Worm (Caenorhabditis elegans) whole organism, L2 larva: Measurements from ENCODE around the gene lnp-1.

ENCODE experiments used
- C34F6.9 ChIP-seq: fragments of 150-350 bp; optimal IDR thresholded peaks from 2 replicates; lab custom pipeline; 2014; ENCODE audit warnings: missing biosample characterization, missing genetic modification characterization
- R02D3.7 ChIP-seq: fragments of 150-350 bp; optimal IDR thresholded peaks from 2 replicates; lab custom pipeline; 2014; ENCODE audit warnings: missing biosample characterization, missing genetic modification characterization
- Y55F3AM.14 ChIP-seq: fragments of 200-800 bp; sonication (Bioruptor generic); optimal IDR thresholded peaks from 2 replicates; lab custom pipeline; 2018; ENCODE audit warnings: mild to moderate bottlenecking, missing genetic modification characterization, missing compliant biosample characterization
- alr-1 ChIP-seq: fragments of 150-350 bp; optimal IDR thresholded peaks from 2 replicates; lab custom pipeline; 2014; ENCODE audit warnings: missing biosample characterization, missing genetic modification characterization
- aly-2 ChIP-seq: fragments of 150-350 bp; optimal IDR thresholded peaks from 2 replicates; lab custom pipeline; 2014; ENCODE audit warnings: missing biosample characterization, missing genetic modification characterization
- ama-1 ChIP-seq: fragments of 150-350 bp; optimal IDR thresholded peaks from 2 replicates; lab custom pipeline; 2018; ENCODE audit warnings: inconsistent platforms
- blmp-1 ChIP-seq: sonication (generic microtip); optimal IDR thresholded peaks from 2 replicates; lab custom pipeline; 2017; ENCODE audit warnings: missing genetic modification characterization, mild to moderate bottlenecking, missing compliant biosample characterization, antibody characterized with exemption, moderate library complexity; ENCODE audit not compliant: insufficient read depth
- ceh-16 ChIP-seq: fragments of 150-350 bp; optimal IDR thresholded peaks from 2 replicates; lab custom pipeline; 2014; ENCODE audit warnings: missing biosample characterization, missing genetic modification characterization
- ceh-82 ChIP-seq: fragments of 150-350 bp; optimal IDR thresholded peaks from 2 replicates; lab custom pipeline; 2014; ENCODE audit warnings: missing biosample characterization, missing genetic modification characterization
- crh-2 ChIP-seq: sonication (generic microtip); optimal IDR thresholded peaks from 2 replicates; lab custom pipeline; 2017; ENCODE audit warnings: missing biosample characterization, missing genetic modification characterization
- dmd-4 ChIP-seq: sonication (generic microtip); optimal IDR thresholded peaks from 2 replicates; lab custom pipeline; 2017; ENCODE audit warnings: missing biosample characterization, missing genetic modification characterization
- elt-3 ChIP-seq: sonication (generic microtip); optimal IDR thresholded peaks from 2 replicates; lab custom pipeline; 2017; ENCODE audit warnings: missing biosample characterization, missing genetic modification characterization
- fos-1 ChIP-seq: fragments of 150-350 bp; optimal IDR thresholded peaks from 2 replicates; lab custom pipeline; 2014; ENCODE audit warnings: missing biosample characterization, missing genetic modification characterization
- gmeb-1 ChIP-seq: fragments of 150-350 bp; optimal IDR thresholded peaks from 2 replicates; lab custom pipeline; 2014; ENCODE audit warnings: missing biosample characterization, missing genetic modification characterization
- lin-39 ChIP-seq: fragments of 150-350 bp; optimal IDR thresholded peaks from 2 replicates; lab custom pipeline; 2014; ENCODE audit warnings: missing biosample characterization, missing genetic modification reagents, missing genetic modification characterization
- lsy-2 ChIP-seq, 2 experiments: fragments of 150-350 bp in 1 of 2; sonication (generic microtip) in 1 of 2; optimal IDR thresholded peaks; 2 replicates each; lab custom pipeline; 2014 to 2017; ENCODE audit warnings: missing biosample characterization in 2 of 2, missing genetic modification characterization in 2 of 2
- mab-5 ChIP-seq: fragments of 150-350 bp; optimal IDR thresholded peaks from 2 replicates; lab custom pipeline; 2014; ENCODE audit warnings: missing biosample characterization, missing genetic modification characterization
- mbf-1 ChIP-seq: sonication (generic microtip); optimal IDR thresholded peaks from 2 replicates; lab custom pipeline; 2017; ENCODE audit warnings: missing biosample characterization, missing genetic modification characterization
- mdl-1 ChIP-seq, 2 experiments: fragments of 150-350 bp in 1 of 2; sonication (generic microtip) in 1 of 2; optimal IDR thresholded peaks; 2 replicates each; lab custom pipeline; 2017; ENCODE audit warnings: missing biosample characterization in 2 of 2, missing genetic modification characterization in 2 of 2
- nhr-10 ChIP-seq: sonication (generic microtip); optimal IDR thresholded peaks from 2 replicates; lab custom pipeline; 2017; ENCODE audit warnings: missing biosample characterization, missing genetic modification characterization
- nhr-12 ChIP-seq: fragments of 150-350 bp; optimal IDR thresholded peaks from 2 replicates; lab custom pipeline; 2014; ENCODE audit warnings: missing biosample characterization, missing genetic modification characterization
- nhr-129 ChIP-seq: fragments of 150-350 bp; optimal IDR thresholded peaks from 2 replicates; lab custom pipeline; 2014; ENCODE audit warnings: missing biosample characterization, missing genetic modification characterization
- nhr-23 ChIP-seq: fragments of 150-350 bp; optimal IDR thresholded peaks from 2 replicates; lab custom pipeline; 2014; ENCODE audit warnings: missing biosample characterization, missing genetic modification reagents, missing genetic modification characterization
- nhr-237 ChIP-seq: fragments of 150-350 bp; optimal IDR thresholded peaks from 2 replicates; lab custom pipeline; 2014; ENCODE audit warnings: missing biosample characterization, missing genetic modification characterization
- nhr-25 ChIP-seq: fragments of 150-350 bp; sonication (generic microtip); optimal IDR thresholded peaks from 3 replicates; lab custom pipeline; 2014; ENCODE audit warnings: missing biosample characterization, missing genetic modification characterization
- nhr-6 ChIP-seq: fragments of 150-350 bp; optimal IDR thresholded peaks from 2 replicates; lab custom pipeline; 2014; ENCODE audit warnings: missing biosample characterization, missing genetic modification characterization
- nhr-77 ChIP-seq: fragments of 150-350 bp; optimal IDR thresholded peaks from 2 replicates; lab custom pipeline; 2014; ENCODE audit warnings: missing biosample characterization, missing genetic modification characterization
- peb-1 ChIP-seq: fragments of 150-350 bp; optimal IDR thresholded peaks from 2 replicates; lab custom pipeline; 2014; ENCODE audit warnings: missing biosample characterization, missing genetic modification characterization
- sem-4 ChIP-seq: fragments of 150-350 bp; optimal IDR thresholded peaks from 2 replicates; lab custom pipeline; 2014; ENCODE audit warnings: missing biosample characterization, missing genetic modification reagents, missing genetic modification characterization
- skn-1 ChIP-seq: sonication (generic microtip); optimal IDR thresholded peaks from 2 replicates; lab custom pipeline; 2017; ENCODE audit warnings: missing biosample characterization, missing genetic modification characterization
- sma-3 ChIP-seq: sonication (generic microtip); optimal IDR thresholded peaks from 2 replicates; lab custom pipeline; 2016; ENCODE audit warnings: missing genetic modification reagents, missing genetic modification characterization, missing compliant biosample characterization
- sma-9 ChIP-seq, 2 experiments: fragments of 150-350 bp in 1 of 2; sonication (generic microtip) in 1 of 2; optimal IDR thresholded peaks; 2 replicates each; lab custom pipeline; 2014 to 2016; ENCODE audit warnings: missing genetic modification characterization in 2 of 2, mild to moderate bottlenecking in 1 of 2, missing biosample characterization in 1 of 2, missing compliant biosample characterization in 1 of 2, missing genetic modification reagents in 1 of 2, moderate library complexity in 1 of 2
- unc-39 ChIP-seq: fragments of 150-350 bp; optimal IDR thresholded peaks from 2 replicates; lab custom pipeline; 2014; ENCODE audit warnings: missing biosample characterization, missing genetic modification characterization
- unc-55 ChIP-seq: fragments of 150-350 bp; sonication (generic microtip); optimal IDR thresholded peaks from 3 replicates; lab custom pipeline; 2014; ENCODE audit warnings: missing biosample characterization, missing genetic modification reagents, missing genetic modification characterization
- ztf-4 ChIP-seq: fragments of 150-350 bp; optimal IDR thresholded peaks from 2 replicates; lab custom pipeline; 2014; ENCODE audit warnings: missing biosample characterization, missing genetic modification characterization

The lnp-1 gene

DNA sequence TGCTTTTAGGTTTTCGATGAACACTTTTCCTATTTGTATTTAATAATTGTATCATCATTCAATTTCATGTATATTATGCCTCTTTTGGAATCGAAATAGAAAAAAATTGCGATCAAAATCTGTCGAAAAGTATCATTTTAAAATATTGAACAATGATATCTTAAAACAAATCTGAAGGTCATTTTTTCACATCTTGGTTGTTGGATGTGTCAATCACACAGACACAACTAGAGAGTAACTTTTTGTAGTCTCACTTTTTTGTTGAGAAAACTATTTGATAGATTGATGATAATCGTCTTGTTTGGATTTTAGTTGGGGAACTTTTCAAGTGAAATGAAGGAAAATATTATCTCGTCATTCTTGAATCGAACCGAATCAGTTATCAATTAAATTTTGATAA, 19.3 kb upstream of the lnp-1 start:
- TF ChIP-seq sma-9 (GFP tag; optimal IDR thresholded peaks at IDR 0.05; lab: Kevin White, UChicago) (peak; percentile 48), sma-9 (tag; optimal IDR thresholded peaks at IDR 0.05; lab: Kevin White, UChicago) (no peak), blmp-1 (tag; lab: Kevin White, UChicago) (no peak)

DNA sequence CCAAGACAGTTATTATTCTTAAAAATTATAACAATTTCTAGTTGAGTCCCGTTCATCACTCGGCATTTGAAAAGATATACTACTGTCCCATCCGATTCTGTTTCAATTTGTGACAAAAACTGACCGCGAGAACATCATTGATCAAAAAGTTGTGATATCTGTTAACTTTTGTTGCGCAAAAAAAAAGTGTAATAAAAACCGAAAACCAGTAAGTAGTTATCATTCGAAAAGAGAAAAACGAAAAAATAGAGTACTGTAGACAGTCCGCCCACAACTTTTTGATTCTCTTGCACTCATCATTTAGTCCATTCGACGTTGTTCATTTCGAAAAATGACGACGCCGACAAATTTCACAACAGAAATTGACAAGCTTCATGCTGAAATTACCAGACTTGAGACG, 17.4 kb upstream of the lnp-1 start, which contains the start of gene amt-1:
Gene amt-1, plus strand, starts transcription at position 301 of the 400 bp plus-strand sequence.
- TF ChIP-seq alr-1 (tag; lab: Kevin White, UChicago): no peak

DNA sequence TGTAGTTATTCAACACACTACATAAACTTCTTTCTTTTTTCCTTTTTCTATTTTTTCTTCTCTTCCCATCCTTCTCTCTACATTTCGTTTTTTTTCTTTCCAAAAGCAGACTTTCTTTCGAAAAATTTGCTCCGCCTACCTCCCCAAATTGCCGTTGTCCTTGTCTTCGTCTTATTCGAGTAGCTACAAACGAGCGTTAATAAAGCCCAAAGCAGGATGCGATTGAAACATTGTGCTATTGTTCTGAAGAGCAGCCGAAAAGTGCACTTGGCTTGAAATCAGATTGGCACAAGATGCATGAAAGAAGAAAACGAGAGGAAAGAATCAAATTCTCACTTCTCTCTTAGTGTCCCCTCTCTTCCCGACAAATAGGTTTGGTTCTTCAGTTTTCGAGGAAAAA, 13.7 kb upstream of the lnp-1 start:
- TF ChIP-seq C34F6.9 (tag; lab: Kevin White, UChicago): peak; percentile 7
- no peak for TF ChIP-seq ceh-16 (tag; lab: Kevin White, UChicago)

DNA sequence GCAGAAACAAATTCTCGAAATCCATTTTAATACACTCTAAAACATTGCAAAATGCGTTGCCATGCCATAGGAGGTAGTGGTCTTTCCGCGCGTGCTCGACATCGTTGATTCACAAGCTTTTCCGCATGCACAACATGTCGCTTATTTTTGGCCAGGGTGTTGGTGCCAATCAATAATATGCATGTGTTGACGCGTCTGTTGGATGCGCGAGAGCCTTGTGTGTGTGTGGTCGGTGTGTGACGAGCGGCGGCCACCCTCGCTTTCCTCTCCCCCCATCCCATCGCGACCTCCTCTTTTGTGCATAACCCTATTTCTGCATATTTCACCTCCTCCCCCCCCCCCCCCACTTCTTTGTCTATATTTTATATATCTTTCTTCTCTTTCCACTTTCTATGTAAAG, 12.3 kb upstream of the lnp-1 start:
- TF ChIP-seq unc-55 (peak; percentile 27), C34F6.9 (tag; lab: Kevin White, UChicago) (peak; percentile 16), aly-2 (tag; lab: Kevin White, UChicago) (no peak), gmeb-1 (tag; lab: Kevin White, UChicago) (no peak), sma-3 (no peak), alr-1 (tag; lab: Kevin White, UChicago) (no peak)

DNA sequence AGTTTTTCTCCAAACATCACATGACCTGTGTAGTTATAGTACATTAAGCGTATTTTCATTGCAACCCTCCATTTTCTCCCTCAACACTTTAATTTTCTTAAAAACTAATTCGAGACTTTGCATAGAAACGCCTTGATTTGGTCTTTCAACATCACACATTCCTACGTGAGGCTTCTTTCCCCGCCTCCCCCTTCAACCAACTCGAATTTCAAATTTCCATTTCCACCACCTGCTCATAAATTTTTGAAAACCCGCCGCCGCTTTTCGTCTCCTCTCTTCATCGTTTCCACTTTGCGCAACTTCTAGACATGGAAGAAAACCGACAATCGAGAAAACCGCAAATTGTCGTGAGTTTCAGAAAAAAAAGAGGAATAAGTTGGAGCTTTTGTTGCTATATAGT, 10.6 kb upstream of the lnp-1 start, which contains the start of gene C05E11.3:
Gene C05E11.3, plus strand, starts transcription at position 301 of the 400 bp plus-strand sequence.
- TF ChIP-seq dmd-4 (no peak), mab-5 (tag; lab: Kevin White, UChicago) (no peak), fos-1 (no peak), alr-1 (tag; lab: Kevin White, UChicago) (no peak), unc-55 (peak; percentile 44)
- TF ChIP-seq, all 48 proteins: peak for 1

DNA sequence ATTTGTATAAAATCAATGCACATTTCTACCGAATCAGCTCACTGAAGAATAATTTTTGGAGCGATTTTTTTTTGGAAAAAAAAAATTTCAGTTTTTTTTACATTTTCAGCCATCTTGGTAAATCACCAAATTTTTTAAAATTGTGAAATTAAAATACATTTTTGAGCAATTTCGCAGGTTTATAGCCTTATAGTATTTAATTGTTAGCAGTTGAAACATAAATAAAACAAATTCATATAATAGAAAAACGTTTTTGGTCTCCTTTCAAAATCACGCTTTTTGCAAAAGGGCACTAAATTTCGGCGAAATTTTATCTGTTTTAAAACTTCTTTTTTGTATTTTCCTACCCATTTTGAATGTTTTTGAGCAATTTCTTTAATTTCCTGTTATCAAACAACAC, 10.0 kb upstream of the lnp-1 start:
- TF ChIP-seq ztf-4: no peak
- TF ChIP-seq unc-39: no peak
- no peak for TF ChIP-seq R02D3.7
- TF ChIP-seq elt-3: no peak
- TF ChIP-seq sma-9 (GFP tag; optimal IDR thresholded peaks at IDR 0.05; lab: Kevin White, UChicago): no peak
- TF ChIP-seq sma-9 (tag; optimal IDR thresholded peaks at IDR 0.05; lab: Kevin White, UChicago): no peak
- no peak for TF ChIP-seq nhr-10 (tag; lab: Kevin White, UChicago)
- no peak for TF ChIP-seq ama-1 (lab: Kevin White, UChicago)
- TF ChIP-seq nhr-77: no peak
- TF ChIP-seq lin-39 (tag; lab: Kevin White, UChicago): no peak
- no peak for TF ChIP-seq mbf-1 (tag; lab: Kevin White, UChicago)
- TF ChIP-seq ceh-82 (tag; lab: Kevin White, UChicago): no peak
- TF ChIP-seq nhr-12 (tag; lab: Kevin White, UChicago): no peak
- TF ChIP-seq nhr-23 (tag; lab: Kevin White, UChicago): no peak
- TF ChIP-seq nhr-25 (tag; lab: Kevin White, UChicago): no peak
- no peak for TF ChIP-seq nhr-6 (tag; lab: Kevin White, UChicago)
- no peak for TF ChIP-seq nhr-129
- TF ChIP-seq nhr-237 (tag; lab: Kevin White, UChicago): no peak
- TF ChIP-seq blmp-1 (tag; lab: Kevin White, UChicago): no peak
- TF ChIP-seq lsy-2 (tag; optimal IDR thresholded peaks at IDR 0.05; lab: Kevin White, UChicago): no peak
- no peak for TF ChIP-seq gmeb-1 (tag; lab: Kevin White, UChicago)

DNA sequence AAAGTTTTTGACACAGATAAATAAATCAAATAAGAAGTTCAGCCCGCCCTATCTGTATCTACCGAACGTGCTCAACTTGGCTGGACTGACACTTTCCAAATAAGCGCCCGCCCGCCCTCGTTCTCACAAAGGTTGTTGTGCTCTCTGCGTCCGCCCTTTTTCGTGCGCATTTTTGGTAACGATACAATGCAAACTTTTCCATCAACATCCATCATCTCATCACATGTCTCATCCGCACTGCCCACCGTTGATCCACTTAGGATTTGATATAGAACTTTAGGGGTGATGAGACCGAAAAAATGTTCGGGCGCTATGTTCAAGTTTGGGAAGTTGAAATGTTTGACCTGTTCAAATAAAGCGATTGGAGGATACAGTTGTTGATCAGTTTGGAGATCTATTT, 3.0 kb upstream of the lnp-1 start, which contains the start of gene C05E11.7:
Gene C05E11.7, minus strand, starts transcription at position 101 of the 400 bp plus-strand sequence.
- no peak for TF ChIP-seq mdl-1 (tag; optimal IDR thresholded peaks at IDR 0.05; lab: Kevin White, UChicago)
- TF ChIP-seq elt-3: no peak
- no peak for TF ChIP-seq unc-39
- no peak for TF ChIP-seq peb-1 (tag; lab: Kevin White, UChicago)
- no peak for TF ChIP-seq Y55F3AM.14
- TF ChIP-seq alr-1 (tag; lab: Kevin White, UChicago): no peak
- no peak for TF ChIP-seq sem-4 (tag; lab: Kevin White, UChicago)
- TF ChIP-seq skn-1: no peak
- no peak for TF ChIP-seq nhr-23 (tag; lab: Kevin White, UChicago)
- no peak for TF ChIP-seq crh-2 (tag; lab: Kevin White, UChicago)
